Fruit fly (Drosophila melanogaster) S2 (cell line): ENCODE results near the gene LysD.

Source experiments
- CG8478 ChIP-seq: fragments of >200 bp; optimal IDR thresholded peaks from 2 replicates; lab custom pipeline; 2018
- CTCF ChIP-seq, 2 experiments: fragments of >200 bp; optimal IDR thresholded peaks; 2 replicates each; lab custom pipeline; 2018

DNA sequence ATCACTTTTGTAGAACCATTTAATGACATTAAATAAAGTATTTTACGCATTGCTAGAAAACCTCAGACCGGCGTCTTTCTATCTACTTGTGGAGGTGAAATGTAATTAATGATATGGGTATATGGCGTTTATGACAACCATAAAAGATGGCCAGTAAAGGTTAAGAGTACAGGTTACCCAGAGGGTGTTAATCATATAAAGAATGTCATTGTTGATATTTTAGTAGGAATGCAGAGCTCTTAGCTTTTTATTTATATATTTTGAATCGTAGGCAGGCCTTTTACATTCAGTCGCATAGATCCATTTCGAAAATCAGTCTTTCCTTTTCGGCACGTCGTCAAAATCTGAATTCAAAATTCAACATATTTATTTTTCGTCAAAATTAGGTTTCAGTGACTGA is 39.4 kb upstream of the LysD start, which contains the start of gene Bfc:
- TF ChIP-seq CTCF (optimal IDR thresholded peaks at IDR 0.05; lab: Kevin White, UChicago) (no peak), CG8478 (lab: Kevin White, UChicago) (no peak)
